Worm (Caenorhabditis elegans): ENCODE results near the gene idpp-7.

idpp-7 gene

DNA sequence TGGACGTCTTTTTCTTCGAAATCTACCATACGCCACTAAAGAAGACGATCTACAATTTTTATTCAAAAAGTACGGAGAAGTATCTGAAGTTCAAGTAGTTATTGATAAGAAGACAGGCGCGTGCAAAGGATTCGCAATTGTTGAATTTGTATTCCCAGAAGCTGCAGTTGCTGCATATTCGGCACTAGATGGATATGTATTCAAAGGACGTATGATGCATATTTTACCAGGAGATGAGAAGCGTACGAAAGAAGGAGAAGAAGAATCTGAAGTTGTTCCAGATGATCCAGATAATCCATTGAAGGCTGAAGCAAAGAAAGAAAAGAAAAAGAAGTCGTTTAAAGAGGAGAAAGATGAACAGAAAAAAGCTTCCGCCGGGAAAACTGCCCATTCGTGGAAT lies 6.2 kb downstream of the idpp-7 start:
- TF ChIP-seq fkh-2 (tag; optimal IDR thresholded peaks at IDR 0.05) (no peak), ceh-82 (tag; optimal IDR thresholded peaks at IDR 0.05) (no peak), nhr-67 (tag; optimal IDR thresholded peaks at IDR 0.05) (no peak), egl-27 (tag; optimal IDR thresholded peaks at IDR 0.05) (no peak), tbx-2 (tag; optimal IDR thresholded peaks at IDR 0.05) (no peak), ztf-11 (tag; optimal IDR thresholded peaks at IDR 0.05) (no peak), unc-39 (tag; optimal IDR thresholded peaks at IDR 0.05) (no peak), aly-2 (tag; optimal IDR thresholded peaks at IDR 0.05) (no peak)

DNA sequence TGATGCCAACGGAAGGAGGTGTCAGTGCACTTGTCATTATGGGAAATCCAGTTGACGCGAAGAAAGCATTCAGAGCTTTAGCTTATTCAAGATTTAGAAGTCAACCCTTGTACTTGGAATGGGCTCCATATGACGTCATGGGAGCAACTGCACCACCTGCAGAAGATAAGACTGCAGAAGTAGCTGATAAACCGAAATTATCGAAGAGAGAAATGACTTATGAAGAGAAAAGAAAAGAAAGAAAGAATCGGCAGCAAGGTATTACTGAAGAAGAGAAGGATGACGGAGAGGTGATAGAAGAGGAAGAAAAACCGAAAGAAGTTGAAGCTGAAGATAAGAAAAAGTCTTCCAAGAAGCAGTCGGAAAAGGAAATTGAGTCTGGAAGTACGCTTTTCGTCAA lies 8.4 kb downstream of the idpp-7 start:
- TF ChIP-seq pqm-1 (tag; optimal IDR thresholded peaks at IDR 0.05) (peak; percentile 13), elt-2 (tag; optimal IDR thresholded peaks at IDR 0.05) (peak; percentile 70), lsy-12 (tag; optimal IDR thresholded peaks at IDR 0.05) (no peak), nhr-12 (tag; optimal IDR thresholded peaks at IDR 0.05) (no peak)

DNA sequence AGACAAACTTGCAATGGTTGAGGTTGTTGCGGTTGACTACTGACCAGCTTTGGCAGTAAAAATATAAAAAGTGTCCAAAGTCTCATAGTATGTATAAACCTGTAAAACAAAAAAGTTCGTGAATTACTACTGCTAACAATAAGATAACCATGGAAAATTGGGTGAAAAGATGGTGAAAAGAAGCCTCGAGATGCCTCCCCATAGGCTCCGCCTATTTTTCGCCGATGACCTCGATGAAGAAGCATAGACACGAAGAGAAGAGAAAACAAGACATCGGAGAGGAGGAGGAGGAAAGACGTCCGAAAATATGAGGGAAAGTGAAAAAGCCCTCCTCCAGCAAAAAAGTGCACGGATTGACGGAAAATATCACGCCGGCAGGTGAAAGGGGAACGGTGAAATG lies 21.7 kb downstream of the idpp-7 start, which contains the start of gene T23F6.5:
Gene T23F6.5, minus strand, starts transcription at position 101 of the 400 bp plus-strand sequence.
- no peak for TF ChIP-seq fos-1 (tag; optimal IDR thresholded peaks at IDR 0.05)
- no peak for TF ChIP-seq nhr-11 (tag; optimal IDR thresholded peaks at IDR 0.05)
- TF ChIP-seq lin-15B (tag; optimal IDR thresholded peaks at IDR 0.05) = no peak
- no peak for TF ChIP-seq elt-3 (tag; optimal IDR thresholded peaks at IDR 0.05)
- TF ChIP-seq nhr-12 (tag; optimal IDR thresholded peaks at IDR 0.05) = no peak
- TF ChIP-seq mdl-1 (tag; optimal IDR thresholded peaks at IDR 0.05) = no peak
- TF ChIP-seq fkh-2 (tag; optimal IDR thresholded peaks at IDR 0.05) = no peak
- no peak for TF ChIP-seq lsy-12 (tag; optimal IDR thresholded peaks at IDR 0.05)
- TF ChIP-seq ceh-16 (tag; optimal IDR thresholded peaks at IDR 0.05) = no peak
- no peak for TF ChIP-seq daf-12 (tag; optimal IDR thresholded peaks at IDR 0.05)
- TF ChIP-seq zag-1 (tag; optimal IDR thresholded peaks at IDR 0.05) = no peak
- no peak for TF ChIP-seq nhr-23 (tag; optimal IDR thresholded peaks at IDR 0.05)
- no peak for TF ChIP-seq pha-4 (tag; optimal IDR thresholded peaks at IDR 0.05)
- TF ChIP-seq egl-5 (tag; optimal IDR thresholded peaks at IDR 0.05) = no peak
- TF ChIP-seq R02D3.7 (tag; optimal IDR thresholded peaks at IDR 0.05) = no peak
- no peak for TF ChIP-seq ama-1 (optimal IDR thresholded peaks at IDR 0.05)
- no peak for TF ChIP-seq egl-27 (tag; optimal IDR thresholded peaks at IDR 0.05)
- no peak for TF ChIP-seq ceh-9 (tag; optimal IDR thresholded peaks at IDR 0.05)
- no peak for TF ChIP-seq nhr-43 (tag; optimal IDR thresholded peaks at IDR 0.05; ENCODE audit: poor library complexity, severe bottlenecking)

- TF ChIP-seq R02D3.7 (tag; optimal IDR thresholded peaks at IDR 0.05) (no peak), lin-39 (tag; optimal IDR thresholded peaks at IDR 0.05) (no peak), nhr-43 (tag; optimal IDR thresholded peaks at IDR 0.05; ENCODE audit: poor library complexity, severe bottlenecking) (no peak), mdl-1 (tag; optimal IDR thresholded peaks at IDR 0.05) (no peak), ztf-11 (tag; optimal IDR thresholded peaks at IDR 0.05) (no peak), unc-39 (tag; optimal IDR thresholded peaks at IDR 0.05) (no peak), aly-2 (tag; optimal IDR thresholded peaks at IDR 0.05) (no peak), nhr-23 (tag; optimal IDR thresholded peaks at IDR 0.05) (no peak), ama-1 (optimal IDR thresholded peaks at IDR 0.05) (no peak), snpc-4 (tag; optimal IDR thresholded peaks at IDR 0.05) (no peak), pqm-1 (tag; optimal IDR thresholded peaks at IDR 0.05) (no peak), nhr-76 (tag; optimal IDR thresholded peaks at IDR 0.05) (no peak), elt-3 (tag; optimal IDR thresholded peaks at IDR 0.05) (no peak), sea-2 (GFP tag; optimal IDR thresholded peaks at IDR 0.05) (no peak), tbx-2 (tag; optimal IDR thresholded peaks at IDR 0.05) (no peak), lin-15B (tag; optimal IDR thresholded peaks at IDR 0.05) (no peak), fkh-10 (GFP tag; optimal IDR thresholded peaks at IDR 0.05) (no peak), egl-5 (tag; optimal IDR thresholded peaks at IDR 0.05) (no peak), nhr-67 (tag; optimal IDR thresholded peaks at IDR 0.05) (no peak), nhr-237 (tag; optimal IDR thresholded peaks at IDR 0.05) (no peak)
Observed at ce11 chrIV:12743680-12744079, 23.9 kb downstream of the idpp-7 start.

DNA sequence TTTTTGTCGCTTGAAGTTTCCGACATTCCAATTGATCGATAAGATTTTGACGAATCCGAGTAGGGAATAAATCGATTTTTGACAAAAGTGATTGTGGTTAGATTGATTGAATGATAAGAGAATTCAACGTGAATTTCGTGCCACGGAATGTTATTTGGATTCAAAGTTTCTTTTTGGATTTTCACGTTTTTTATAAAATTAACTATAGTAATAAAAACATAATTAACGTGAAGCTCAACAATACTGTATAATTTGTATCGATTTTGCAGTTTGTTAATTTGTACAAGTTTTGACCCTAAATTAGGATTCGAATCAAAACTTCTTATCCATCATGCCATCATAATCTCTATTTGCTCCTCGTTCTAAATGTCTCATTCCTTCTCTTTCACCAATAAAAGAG lies 24.9 kb downstream of the idpp-7 start, which contains the start of gene C36H8.1:
Gene C36H8.1, minus strand, starts transcription at position 101 of the 400 bp plus-strand sequence.
- TF ChIP-seq nhr-12 (tag; optimal IDR thresholded peaks at IDR 0.05) (no peak), R02D3.7 (tag; optimal IDR thresholded peaks at IDR 0.05) (no peak), tbx-2 (tag; optimal IDR thresholded peaks at IDR 0.05) (no peak), zag-1 (tag; optimal IDR thresholded peaks at IDR 0.05) (no peak), nhr-25 (tag; optimal IDR thresholded peaks at IDR 0.05) (no peak), nhr-11 (tag; optimal IDR thresholded peaks at IDR 0.05) (no peak), egl-27 (tag; optimal IDR thresholded peaks at IDR 0.05) (no peak), nhr-237 (tag; optimal IDR thresholded peaks at IDR 0.05) (no peak), lin-39 (tag; optimal IDR thresholded peaks at IDR 0.05) (no peak), elt-3 (tag; optimal IDR thresholded peaks at IDR 0.05) (no peak), elt-2 (tag; optimal IDR thresholded peaks at IDR 0.05) (no peak), ama-1 (optimal IDR thresholded peaks at IDR 0.05) (no peak), aly-2 (tag; optimal IDR thresholded peaks at IDR 0.05) (no peak)

Measured in whole organism, L3 larva.